Worm (Caenorhabditis elegans): ENCODE measurements around the gene C47D12.5.

DNA sequence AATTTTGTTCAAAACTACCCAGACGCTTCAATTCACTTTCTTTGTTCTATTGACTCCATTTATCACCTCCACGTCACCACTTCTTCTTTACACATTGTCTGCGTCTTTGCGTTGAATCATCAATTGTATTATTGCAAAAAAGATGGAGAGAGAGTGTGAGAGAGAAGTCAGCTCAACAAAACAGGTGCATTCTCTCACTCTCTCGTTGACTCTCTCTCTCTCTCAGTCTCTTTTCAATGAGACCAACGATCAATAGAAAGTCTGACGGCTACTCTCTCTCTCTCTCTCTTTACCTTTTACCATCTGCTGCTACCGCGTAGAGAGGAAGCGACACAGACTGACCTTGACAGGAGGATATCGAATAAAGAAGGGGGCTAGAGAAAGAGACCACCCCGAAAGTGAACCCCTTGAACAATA, 49.3 kb downstream of the C47D12.5 start:
- TF ChIP-seq nhr-77 (tag; optimal IDR thresholded peaks at IDR 0.05) (peak; percentile 65), nhr-237 (tag; optimal IDR thresholded peaks at IDR 0.05) (no peak), elt-3 (tag; optimal IDR thresholded peaks at IDR 0.05) (peak in 1 of 3 experiments; percentile 88)
